Worm (Caenorhabditis elegans) whole organism, mixed stage, embryonic: ENCODE results near the gene Y41G9A.10.

Source experiments
- M03D4.4 ChIP-seq: sonication (generic microtip); optimal IDR thresholded peaks from 2 replicates; lab custom pipeline; 2017; ENCODE audit warnings: mild to moderate bottlenecking, missing genetic modification characterization, missing compliant biosample characterization
- ces-1 ChIP-seq: fragments of 150-350 bp; optimal IDR thresholded peaks from 2 replicates; lab custom pipeline; 2014; ENCODE audit warnings: missing biosample characterization, missing genetic modification reagents, missing genetic modification characterization
- lsy-2 ChIP-seq: fragments of 150-350 bp; optimal IDR thresholded peaks from 2 replicates; lab custom pipeline; 2014; ENCODE audit warnings: missing biosample characterization, missing genetic modification characterization
- mab-5 ChIP-seq: fragments of 150-350 bp; optimal IDR thresholded peaks from 2 replicates; lab custom pipeline; 2014; ENCODE audit warnings: missing biosample characterization, missing genetic modification characterization
- mep-1 ChIP-seq: fragments of 150-350 bp; optimal IDR thresholded peaks from 2 replicates; lab custom pipeline; 2017; ENCODE audit warnings: missing biosample characterization, missing genetic modification reagents, missing genetic modification characterization, inconsistent platforms
- nhr-237 ChIP-seq: fragments of 150-350 bp; optimal IDR thresholded peaks from 2 replicates; lab custom pipeline; 2014; ENCODE audit warnings: missing biosample characterization, missing genetic modification characterization
- sem-2 ChIP-seq: fragments of 200-800 bp; sonication (Bioruptor generic); optimal IDR thresholded peaks from 2 replicates; lab custom pipeline; 2018; ENCODE audit warnings: mild to moderate bottlenecking, missing genetic modification characterization, missing compliant biosample characterization

DNA sequence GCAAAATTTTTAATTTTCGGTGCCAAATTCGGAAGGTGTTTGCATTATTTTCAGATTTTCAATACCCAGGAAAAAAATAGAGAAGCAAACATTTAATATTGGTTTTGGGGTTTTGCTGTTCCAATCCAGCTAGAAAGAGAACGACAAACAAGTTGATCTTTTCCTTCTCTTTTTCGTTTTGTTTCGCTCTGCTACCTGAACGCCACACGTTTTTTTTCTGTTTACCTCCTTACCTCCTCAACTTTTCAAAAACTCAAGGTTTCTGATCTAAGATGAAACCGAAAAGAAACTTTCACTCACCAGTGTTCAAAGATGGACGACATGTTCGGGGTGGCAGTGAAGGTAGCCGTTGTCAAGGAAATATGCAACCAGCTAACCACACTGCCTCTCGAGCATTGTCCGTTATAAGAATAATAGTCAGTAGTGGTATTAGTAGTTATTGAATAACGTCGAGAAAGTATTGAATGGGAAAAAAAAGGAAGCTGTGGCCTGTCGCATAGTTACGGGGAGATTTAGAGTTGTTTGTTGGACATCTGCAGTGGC lies 23.2 kb upstream of the Y41G9A.10 start:
- TF ChIP-seq lsy-2 (tag; lab: Kevin White, UChicago) (no peak), nhr-237 (no peak), mab-5 (tag; lab: Kevin White, UChicago) (no peak), ces-1 (no peak), sem-2 (GFP tag; lab: Kevin White, UChicago) (no peak), mep-1 (tag; lab: Kevin White, UChicago) (no peak), M03D4.4 (tag; lab: Kevin White, UChicago) (no peak)
